Worm (Caenorhabditis elegans): ENCODE data around the gene F44A6.5.

DNA sequence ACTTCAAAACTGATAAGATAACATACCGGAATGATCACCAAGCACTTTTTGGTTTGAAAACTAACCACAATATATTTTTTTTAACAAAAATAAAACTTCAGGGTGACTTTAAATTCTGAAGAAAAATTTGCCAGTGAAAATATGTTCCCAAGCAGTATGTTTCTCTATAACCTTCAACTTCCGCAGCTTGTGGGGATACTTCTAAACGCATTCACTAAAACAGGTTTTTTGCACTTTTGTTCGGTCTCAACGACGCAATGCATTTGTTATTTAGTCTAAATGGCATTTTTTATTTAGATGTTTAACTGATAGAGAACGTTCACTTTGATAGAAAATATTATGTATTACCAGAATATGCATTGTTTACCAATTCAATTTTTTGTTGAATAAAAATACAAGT, 29.5 kb downstream of the F44A6.5 start:
- TF ChIP-seq klf-2 (GFP tag; conservative IDR thresholded peaks at IDR 0.05) = no peak
- no peak for TF ChIP-seq med-1 (GFP tag; optimal IDR thresholded peaks at IDR 0.05; ENCODE audit: insufficient read depth)
- no peak for TF ChIP-seq flt-1 (GFP tag; IDR thresholded peaks at IDR 0.05)
- no peak for TF ChIP-seq cog-1 (tag; optimal IDR thresholded peaks at IDR 0.05)
- TF ChIP-seq ztf-29 (GFP tag; IDR thresholded peaks at IDR 0.05) = no peak
- no peak for TF ChIP-seq ztf-23 (GFP tag; IDR thresholded peaks at IDR 0.05)

All from whole organism, midembryonic.